Fruit fly (Drosophila melanogaster): ENCODE measurements around the gene TwdlQ.

DNA sequence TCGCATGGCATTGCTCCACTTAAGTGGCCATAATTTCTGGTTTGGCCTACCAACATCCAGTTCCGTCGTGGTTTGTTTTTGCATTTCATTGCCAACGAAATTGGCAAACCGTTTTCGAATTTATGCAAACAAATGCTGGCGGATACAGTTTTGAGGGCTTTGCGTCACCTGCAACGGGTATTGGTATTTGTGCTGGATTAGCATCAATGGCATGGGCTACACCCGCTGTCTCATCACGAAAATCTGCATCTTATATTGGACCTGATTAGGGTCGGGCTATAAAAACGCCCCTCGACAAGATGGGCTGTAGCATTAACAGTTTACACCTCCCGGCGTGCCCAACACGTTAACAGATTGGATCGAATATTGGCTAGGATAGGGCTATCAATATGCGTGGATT lies 37.2 kb downstream of the TwdlQ start, which contains the start of gene Tb:
- no peak for TF ChIP-seq CTCF (optimal IDR thresholded peaks at IDR 0.05)
- TF ChIP-seq CG8478 (optimal IDR thresholded peaks at IDR 0.05): no peak

All from S2 (cell line).